Worm (Caenorhabditis elegans) whole organism, late embryonic: ENCODE measurements around the gene F58A6.5.
A peak's percentile ranks its signal among the peaks of the same experiment; 100 is the strongest.
"Not testable (repeated sequence)": the region's sequence is repeated elsewhere in the genome, so short reads cannot be mapped to it uniquely, and the experiment has no call there.

Experiments
- C08G9.2 ChIP-seq: sonication (generic microtip); optimal IDR thresholded peaks from 2 replicates; lab custom pipeline; 2016; ENCODE audit warnings: mild to moderate bottlenecking, missing genetic modification characterization, moderate library complexity, missing compliant biosample characterization
- F13H6.1 ChIP-seq: sonication (generic microtip); optimal IDR thresholded peaks from 2 replicates; lab custom pipeline; 2016; ENCODE audit warnings: missing genetic modification characterization, missing compliant biosample characterization
- T23F11.4 ChIP-seq: fragments of 200-800 bp; sonication (Bioruptor generic); optimal IDR thresholded peaks from 2 replicates; lab custom pipeline; 2018; ENCODE audit warnings: mild to moderate bottlenecking, missing genetic modification characterization, missing compliant biosample characterization
- Y22D7AL.16 ChIP-seq: sonication (generic microtip); optimal IDR thresholded peaks from 2 replicates; lab custom pipeline; 2016; ENCODE audit warnings: missing genetic modification characterization, missing compliant biosample characterization
- ahr-1 ChIP-seq: sonication (generic microtip); optimal IDR thresholded peaks from 2 replicates; lab custom pipeline; 2016; ENCODE audit warnings: missing genetic modification characterization, missing compliant biosample characterization
- ceh-19 ChIP-seq: fragments of 200-800 bp; sonication (Bioruptor generic); optimal IDR thresholded peaks from 2 replicates; lab custom pipeline; 2018; ENCODE audit warnings: mild to moderate bottlenecking, missing genetic modification characterization, missing compliant biosample characterization
- ceh-45 ChIP-seq: fragments of 200-800 bp; sonication (Bioruptor generic); IDR thresholded peaks from 2 replicates; pipeline ENCODE4 v1.3.6; 2022; ENCODE audit warnings: missing genetic modification reagents, missing genetic modification characterization, missing compliant biosample characterization
- ceh-6 ChIP-seq: fragments of 200-800 bp; sonication (Bioruptor generic); optimal IDR thresholded peaks from 2 replicates; lab custom pipeline; 2018; ENCODE audit warnings: mild to moderate bottlenecking, missing genetic modification characterization, missing compliant biosample characterization
- fkh-10 ChIP-seq: fragments of 150-350 bp; optimal IDR thresholded peaks from 2 replicates; lab custom pipeline; 2014; ENCODE audit warnings: missing biosample characterization, missing genetic modification reagents, missing genetic modification characterization
- hlh-13 ChIP-seq: fragments of 200-800 bp; sonication (Bioruptor generic); optimal IDR thresholded peaks from 2 replicates; lab custom pipeline; 2018; ENCODE audit warnings: mild to moderate bottlenecking, missing genetic modification characterization, missing compliant biosample characterization
- hlh-6 ChIP-seq: sonication (generic microtip); optimal IDR thresholded peaks from 2 replicates; lab custom pipeline; 2016; ENCODE audit warnings: missing genotype, missing genetic modification characterization, missing compliant biosample characterization
- nfya-1 ChIP-seq: sonication (generic microtip); optimal IDR thresholded peaks from 2 replicates; lab custom pipeline; 2017; ENCODE audit warnings: missing genetic modification characterization, mild to moderate bottlenecking, missing compliant biosample characterization, antibody characterized with exemption, moderate library complexity
- nhr-11 ChIP-seq: fragments of 150-350 bp; optimal IDR thresholded peaks from 2 replicates; lab custom pipeline; 2014; ENCODE audit warnings: missing biosample characterization, missing genetic modification characterization
- nhr-232 ChIP-seq: sonication (generic microtip); optimal IDR thresholded peaks from 2 replicates; lab custom pipeline; 2016; ENCODE audit warnings: missing genetic modification characterization, missing compliant biosample characterization
- npax-4 ChIP-seq: sonication (generic microtip); optimal IDR thresholded peaks from 2 replicates; lab custom pipeline; 2016; ENCODE audit warnings: missing genetic modification characterization, missing compliant biosample characterization
- pqm-1 ChIP-seq: sonication (generic microtip); optimal IDR thresholded peaks from 2 replicates; lab custom pipeline; 2016; ENCODE audit warnings: missing genetic modification characterization, missing compliant biosample characterization
- sox-2 ChIP-seq: fragments of 200-800 bp; sonication (Bioruptor generic); IDR thresholded peaks from 2 replicates; pipeline ENCODE4 v1.3.6; 2022; ENCODE audit warnings: missing genetic modification reagents, missing genetic modification characterization, missing compliant biosample characterization
- sox-4 ChIP-seq: sonication (generic microtip); optimal IDR thresholded peaks from 2 replicates; lab custom pipeline; 2017; ENCODE audit warnings: mild to moderate bottlenecking, missing genetic modification characterization, inconsistent platforms, missing compliant biosample characterization
- ttx-3 ChIP-seq: sonication (generic microtip); optimal IDR thresholded peaks from 2 replicates; lab custom pipeline; 2016; ENCODE audit warnings: missing genetic modification reagents, missing genetic modification characterization, missing compliant biosample characterization
- unc-3 ChIP-seq, 2 experiments: fragments of 200-800 bp in 1 of 2; sonication (Bioruptor generic) in 1 of 2; sonication (generic microtip) in 1 of 2; conservative IDR thresholded peaks in 1 of 2; optimal IDR thresholded peaks in 1 of 2; 2 replicates each; pipeline versions ENCODE4 v1.3.6 to Lab custom; 2016 to 2022; ENCODE audit warnings: missing compliant biosample characterization in 2 of 2, missing genetic modification characterization in 2 of 2, missing genetic modification reagents in 1 of 2
- zip-5 ChIP-seq: sonication (generic microtip); optimal IDR thresholded peaks from 2 replicates; lab custom pipeline; 2016; ENCODE audit warnings: missing genetic modification characterization, missing compliant biosample characterization

The F58A6.5 gene

DNA sequence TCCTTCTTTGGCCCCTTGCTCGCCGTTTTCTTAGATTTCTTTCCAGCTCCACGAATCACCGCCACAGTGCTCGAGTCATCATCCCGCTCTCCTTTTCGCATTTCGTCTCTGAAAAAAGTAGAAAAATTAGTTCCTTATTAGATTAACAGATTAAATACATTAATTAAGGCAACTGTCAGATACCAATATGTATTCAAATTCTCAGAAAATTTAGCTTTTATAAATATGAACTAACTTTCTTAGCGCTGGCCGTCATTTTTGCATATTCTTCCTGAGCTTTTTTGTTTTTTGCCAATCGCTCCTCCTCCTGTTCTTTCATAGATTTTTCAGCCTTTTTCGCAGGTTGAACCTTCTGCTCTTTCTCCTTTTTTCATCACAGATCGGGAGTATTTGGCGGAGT is 48.6 kb downstream of the F58A6.5 start, which contains the start of gene C04G6.6:
Gene C04G6.6, minus strand, starts transcription at position 101 of the 400 bp plus-strand sequence.
- TF ChIP-seq ceh-45 (GFP tag; lab: Robert Waterston, UW) (no peak), pqm-1 (no peak), npax-4 (tag; lab: Kevin White, UChicago) (no peak), nfya-1 (tag; lab: Kevin White, UChicago) (no peak), nhr-232 (no peak), C08G9.2 (tag; lab: Kevin White, UChicago) (no peak), sox-4 (tag; lab: Kevin White, UChicago) (no peak), hlh-6 (tag; lab: Kevin White, UChicago) (no peak), ttx-3 (no peak), nhr-11 (tag; lab: Kevin White, UChicago) (no peak), ahr-1 (no peak), zip-5 (tag; lab: Kevin White, UChicago) (no peak), Y22D7AL.16 (tag; lab: Kevin White, UChicago) (no peak), F13H6.1 (tag; lab: Kevin White, UChicago) (no peak), T23F11.4 (GFP tag; lab: Kevin White, UChicago) (no peak), fkh-10 (no peak), ceh-6 (GFP tag; lab: Kevin White, UChicago) (no peak)

DNA sequence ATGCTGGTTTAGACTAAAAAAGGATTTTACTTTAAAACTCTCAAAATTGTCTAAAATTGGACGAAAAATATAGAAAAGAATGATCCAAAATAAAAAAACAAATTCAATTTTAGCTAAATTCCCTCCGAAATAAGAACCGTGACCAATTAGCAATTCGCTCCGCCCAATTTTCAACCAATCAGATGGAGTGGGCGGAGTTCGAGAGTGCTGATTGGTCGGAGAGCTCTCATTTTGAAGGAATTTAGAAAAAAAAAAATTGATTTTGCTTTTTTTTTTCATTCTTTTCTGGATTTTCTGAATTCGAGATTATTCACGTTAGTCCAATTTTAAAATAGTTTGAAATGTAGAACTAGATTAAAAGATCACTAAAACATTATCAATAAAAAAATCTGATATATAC is 49.2 kb downstream of the F58A6.5 start:
- TF ChIP-seq nfya-1 (tag; lab: Kevin White, UChicago) = peak; percentile 77
- TF ChIP-seq ceh-19 (GFP tag; lab: Kevin White, UChicago) = no peak

DNA sequence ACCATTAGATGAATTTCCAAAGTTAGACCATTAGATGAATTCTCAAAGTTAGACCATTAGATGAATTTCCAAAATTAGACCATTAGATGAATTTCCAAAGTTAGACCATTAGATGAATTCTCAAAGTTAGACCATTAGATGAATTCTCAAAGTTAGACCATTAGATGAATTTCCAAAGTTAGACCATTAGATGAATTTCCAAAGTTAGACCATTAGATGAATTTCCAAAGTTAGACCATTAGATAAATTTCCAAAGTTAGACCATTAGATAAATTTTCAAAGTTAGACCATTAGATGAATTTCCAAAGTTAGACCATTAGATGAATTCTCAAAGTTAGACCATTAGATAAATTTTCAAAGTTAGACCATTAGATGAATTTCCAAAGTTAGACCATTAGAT is 50.8 kb downstream of the F58A6.5 start:
- TF ChIP-seq sox-2 (GFP tag; lab: Robert Waterston, UW) = peak; percentile 96
- TF ChIP-seq ceh-45 (GFP tag; lab: Robert Waterston, UW) = peak; percentile 92
- TF ChIP-seq hlh-13 = peak; percentile 40
- TF ChIP-seq unc-3 (GFP tag; conservative IDR thresholded peaks at IDR 0.05; lab: Robert Waterston, UW) = peak; percentile 88
- not testable (repeated sequence) for TF ChIP-seq unc-3 (tag; optimal IDR thresholded peaks at IDR 0.05; lab: Kevin White, UChicago)
